Fruit fly (Drosophila melanogaster) whole organism, embryonic: Measurements from ENCODE around the gene feo.

Experiments used
- Aef1 ChIP-seq: fragments of 200-800 bp; sonication (Bioruptor generic); IDR thresholded peaks from 3 replicates; pipeline ENCODE4 v1.3.6; 2022; ENCODE audit warnings: missing biosample characterization, missing genetic modification characterization
- Atf6 ChIP-seq: fragments of 200-800 bp; sonication (Bioruptor generic); IDR thresholded peaks from 2 replicates; pipeline ENCODE4 v1.3.6; 2022; ENCODE audit warnings: missing biosample characterization, missing genetic modification characterization
- BEAF-32 ChIP-seq: fragments of 200-800 bp; sonication (Bioruptor generic); optimal IDR thresholded peaks from 3 replicates; lab custom pipeline; 2017; ENCODE audit warnings: missing biosample characterization, missing genetic modification characterization, mild to moderate bottlenecking, moderate library complexity, missing genetic modification reagents
- Bdp1 ChIP-seq: fragments of 200-800 bp; sonication (Bioruptor generic); optimal IDR thresholded peaks from 3 replicates; lab custom pipeline; 2016; ENCODE audit warnings: missing biosample characterization, missing genetic modification characterization
- Bgb ChIP-seq: fragments of 200-800 bp; sonication (Bioruptor generic); IDR thresholded peaks from 2 replicates; pipeline ENCODE4 v1.3.6; 2022; ENCODE audit warnings: missing biosample characterization, missing genetic modification characterization; ENCODE audit not compliant: partially characterized antibody
- CG10267 ChIP-seq: fragments of 200-800 bp; sonication (Bioruptor generic); optimal IDR thresholded peaks from 2 replicates; lab custom pipeline; 2018; ENCODE audit warnings: missing biosample characterization, mild to moderate bottlenecking, missing genetic modification characterization, moderate library complexity
- CG11085 ChIP-seq: fragments of 200-800 bp; sonication (Bioruptor generic); IDR thresholded peaks from 2 replicates; pipeline ENCODE4 v1.3.6; 2022; ENCODE audit warnings: missing biosample characterization, missing genetic modification characterization
- CG11398 ChIP-seq: fragments of 200-800 bp; sonication (Bioruptor generic); optimal IDR thresholded peaks from 2 replicates; lab custom pipeline; 2016; ENCODE audit warnings: missing biosample characterization, missing genetic modification characterization
- CG12769 ChIP-seq: fragments of 200-800 bp; sonication (Bioruptor generic); optimal IDR thresholded peaks from 2 replicates; lab custom pipeline; 2019; ENCODE audit warnings: missing biosample characterization, mild to moderate bottlenecking, missing genetic modification characterization, moderate library complexity
- CG14441 ChIP-seq: fragments of 200-800 bp; sonication (Bioruptor generic); IDR thresholded peaks from 2 replicates; pipeline ENCODE4 v1.3.6; 2022; ENCODE audit warnings: missing biosample characterization, missing genetic modification characterization
- CG15073 ChIP-seq: fragments of 200-800 bp; sonication (Bioruptor generic); optimal IDR thresholded peaks from 2 replicates; lab custom pipeline; 2016; ENCODE audit warnings: missing biosample characterization, missing genetic modification characterization
- CG18619 ChIP-seq: fragments of 200-800 bp; sonication (Bioruptor generic); optimal IDR thresholded peaks from 3 replicates; lab custom pipeline; 2017; ENCODE audit warnings: missing biosample characterization, mild to moderate bottlenecking, missing genetic modification characterization
- CG2116 ChIP-seq: fragments of 200-800 bp; sonication (Bioruptor generic); optimal IDR thresholded peaks from 3 replicates; lab custom pipeline; 2018; ENCODE audit warnings: missing biosample characterization, mild to moderate bottlenecking, missing genetic modification characterization
- CG2202 ChIP-seq: fragments of 200-800 bp; sonication (Bioruptor generic); optimal IDR thresholded peaks from 2 replicates; lab custom pipeline; 2018; ENCODE audit warnings: missing biosample characterization, mild to moderate bottlenecking, missing genetic modification characterization
- CG2875 ChIP-seq: fragments of 200-800 bp; sonication (Bioruptor generic); optimal IDR thresholded peaks from 2 replicates; lab custom pipeline; 2017; ENCODE audit warnings: missing biosample characterization, mild to moderate bottlenecking, missing genetic modification characterization, missing genetic modification reagents
- CG3838 ChIP-seq: fragments of 200-800 bp; sonication (Bioruptor generic); optimal IDR thresholded peaks from 3 replicates; lab custom pipeline; 2016; ENCODE audit warnings: missing biosample characterization, missing genetic modification characterization
- CG3847 ChIP-seq: fragments of 200-800 bp; sonication (Bioruptor generic); IDR thresholded peaks from 2 replicates; pipeline ENCODE4 v1.3.6; 2022; ENCODE audit warnings: missing biosample characterization, missing genetic modification characterization
- CG6175 ChIP-seq: fragments of 200-800 bp; sonication (Bioruptor generic); IDR thresholded peaks from 3 replicates; pipeline ENCODE4 v1.3.6; 2022; ENCODE audit warnings: missing biosample characterization, missing genetic modification characterization
- CG9437 ChIP-seq: fragments of 200-800 bp; sonication (Bioruptor generic); optimal IDR thresholded peaks from 2 replicates; lab custom pipeline; 2018; ENCODE audit warnings: missing biosample characterization, mild to moderate bottlenecking, missing genetic modification characterization
- Dad ChIP-seq: fragments of 200-800 bp; sonication (Bioruptor generic); optimal IDR thresholded peaks from 3 replicates; lab custom pipeline; 2016; ENCODE audit warnings: missing biosample characterization, missing genetic modification characterization
- Dbx ChIP-seq: fragments of 200-800 bp; sonication (Bioruptor generic); IDR thresholded peaks from 3 replicates; pipeline ENCODE4 v1.3.6; 2022; ENCODE audit warnings: missing biosample characterization, missing genetic modification characterization
- Dref ChIP-seq: fragments of 200-800 bp; sonication (Bioruptor generic); IDR thresholded peaks from 2 replicates; pipeline ENCODE4 v1.3.6; 2022; ENCODE audit warnings: missing biosample characterization, missing genetic modification characterization
- Gsc ChIP-seq: fragments of 200-800 bp; sonication (Bioruptor generic); IDR thresholded peaks from 2 replicates; pipeline ENCODE4 v1.3.6; 2022; ENCODE audit warnings: missing biosample characterization, missing genetic modification characterization
- HLH4C ChIP-seq: fragments of 200-800 bp; sonication (Bioruptor generic); IDR thresholded peaks from 3 replicates; pipeline ENCODE4 v1.3.6; 2022; ENCODE audit warnings: missing biosample characterization, missing genetic modification characterization; ENCODE audit not compliant: partially characterized antibody
- Mad ChIP-seq: fragments of 200-800 bp; sonication (Bioruptor generic); optimal IDR thresholded peaks from 2 replicates; lab custom pipeline; 2016; ENCODE audit warnings: missing biosample characterization, missing genetic modification characterization
- Mrtf ChIP-seq: fragments of 200-800 bp; sonication (Bioruptor generic); IDR thresholded peaks from 3 replicates; pipeline ENCODE4 v1.3.6; 2022; ENCODE audit warnings: missing biosample characterization, missing genetic modification characterization
- NC2β ChIP-seq: fragments of 200-800 bp; sonication (Bioruptor generic); optimal IDR thresholded peaks from 2 replicates; lab custom pipeline; 2016; ENCODE audit warnings: missing biosample characterization, missing genetic modification characterization
- NfI ChIP-seq: fragments of 200-800 bp; sonication (Bioruptor generic); optimal IDR thresholded peaks from 3 replicates; lab custom pipeline; 2018; ENCODE audit warnings: missing biosample characterization, mild to moderate bottlenecking, missing genetic modification characterization, moderate library complexity
- Ptx1 ChIP-seq: fragments of 200-800 bp; sonication (Bioruptor generic); IDR thresholded peaks from 2 replicates; pipeline ENCODE4 v1.3.6; 2022; ENCODE audit warnings: missing biosample characterization, missing genetic modification characterization
- Scr ChIP-seq: fragments of 200-800 bp; sonication (Bioruptor generic); IDR thresholded peaks from 2 replicates; pipeline ENCODE4 v1.3.6; 2022; ENCODE audit warnings: missing biosample characterization, missing genetic modification characterization; ENCODE audit not compliant: partially characterized antibody
- Side ChIP-seq: fragments of 200-800 bp; sonication (Bioruptor generic); optimal IDR thresholded peaks from 2 replicates; lab custom pipeline; 2016; ENCODE audit warnings: missing biosample characterization, missing genetic modification characterization
- YL-1 ChIP-seq: fragments of 200-800 bp; sonication (Bioruptor generic); optimal IDR thresholded peaks from 3 replicates; lab custom pipeline; 2017; ENCODE audit warnings: missing biosample characterization, mild to moderate bottlenecking, missing genetic modification characterization
- bigmax ChIP-seq: fragments of 200-800 bp; sonication (Bioruptor generic); optimal IDR thresholded peaks from 2 replicates; lab custom pipeline; 2018; ENCODE audit warnings: missing biosample characterization, mild to moderate bottlenecking, missing genetic modification characterization
- bsh ChIP-seq, 2 experiments: fragments of 200-800 bp; sonication (Bioruptor generic); optimal IDR thresholded peaks; 2 replicates each; lab custom pipeline; 2017 to 2018; ENCODE audit warnings: mild to moderate bottlenecking in 2 of 2, missing biosample characterization in 2 of 2, missing genetic modification characterization in 2 of 2, moderate library complexity in 1 of 2
- chinmo ChIP-seq: fragments of 200-800 bp; sonication (Bioruptor generic); IDR thresholded peaks from 4 replicates; pipeline ENCODE4 v1.3.6; 2022; ENCODE audit warnings: missing biosample characterization, missing genetic modification characterization; ENCODE audit not compliant: partially characterized antibody
- crp ChIP-seq, 2 experiments: fragments of 200-800 bp; sonication (Bioruptor generic); optimal IDR thresholded peaks; 2 replicates in 1 of 2; 3 replicates in 1 of 2; lab custom pipeline; 2017; ENCODE audit warnings: missing biosample characterization in 2 of 2, missing genetic modification characterization in 2 of 2, mild to moderate bottlenecking in 1 of 2, moderate library complexity in 1 of 2
- ems ChIP-seq: fragments of 200-800 bp; sonication (Bioruptor generic); optimal IDR thresholded peaks from 3 replicates; lab custom pipeline; 2016; ENCODE audit warnings: missing biosample characterization, missing genetic modification characterization
- fd64A ChIP-seq: fragments of 200-800 bp; sonication (Bioruptor generic); optimal IDR thresholded peaks from 3 replicates; lab custom pipeline; 2018; ENCODE audit warnings: missing biosample characterization, mild to moderate bottlenecking, missing genetic modification characterization
- ftz-f1 ChIP-seq: fragments of 200-800 bp; sonication (Bioruptor generic); optimal IDR thresholded peaks from 2 replicates; lab custom pipeline; 2016; ENCODE audit warnings: missing biosample characterization, missing genetic modification characterization
- gfzf ChIP-seq: fragments of 200-800 bp; sonication (Bioruptor generic); optimal IDR thresholded peaks from 2 replicates; lab custom pipeline; 2016; ENCODE audit warnings: missing biosample characterization, mild to moderate bottlenecking, missing genetic modification characterization, moderate library complexity
- maf-S ChIP-seq: fragments of 200-800 bp; sonication (Bioruptor generic); optimal IDR thresholded peaks from 2 replicates; lab custom pipeline; 2016; ENCODE audit warnings: missing biosample characterization, missing genetic modification characterization
- mld ChIP-seq: fragments of 200-800 bp; sonication (Bioruptor generic); IDR thresholded peaks from 3 replicates; pipeline ENCODE4 v1.3.6; 2022; ENCODE audit warnings: missing biosample characterization, missing genetic modification characterization; ENCODE audit not compliant: partially characterized antibody
- p53 ChIP-seq: fragments of 200-800 bp; sonication (Bioruptor generic); optimal IDR thresholded peaks from 2 replicates; lab custom pipeline; 2016; ENCODE audit warnings: missing biosample characterization, missing genetic modification characterization
- prd ChIP-seq, 3 experiments: fragments of >200 bp in 2 of 3; fragments of 200-800 bp in 1 of 3; sonication (Bioruptor generic) in 1 of 3; optimal IDR thresholded peaks in 2 of 3; IDR thresholded peaks in 1 of 3; 2 replicates in 2 of 3; 3 replicates in 1 of 3; pipeline versions ENCODE4 v1.3.6 to Lab custom; 2017 to 2022; ENCODE audit warnings: missing biosample characterization in 1 of 3, missing genetic modification characterization in 1 of 3
- sim ChIP-seq: fragments of 200-800 bp; sonication (Bioruptor generic); IDR thresholded peaks from 2 replicates; pipeline ENCODE4 v1.3.6; 2022; ENCODE audit warnings: missing biosample characterization, missing genetic modification characterization
- sna ChIP-seq: fragments of 200-800 bp; sonication (Bioruptor generic); IDR thresholded peaks from 2 replicates; pipeline ENCODE4 v1.3.6; 2022; ENCODE audit warnings: missing biosample characterization, missing genetic modification characterization; ENCODE audit not compliant: partially characterized antibody
- trem ChIP-seq: fragments of 200-800 bp; optimal IDR thresholded peaks from 3 replicates; lab custom pipeline; 2019; ENCODE audit warnings: missing biosample characterization, mild to moderate bottlenecking, missing genetic modification characterization, moderate library complexity
- zf30C ChIP-seq: fragments of 200-800 bp; sonication (Bioruptor generic); optimal IDR thresholded peaks from 3 replicates; lab custom pipeline; 2018; ENCODE audit warnings: missing biosample characterization, mild to moderate bottlenecking, missing genetic modification characterization

feo gene

dm6 chrX:10877087-10877935 lies 22.6 kb upstream of the feo start, which contains the start of gene CG1637 (continued):
- peak; percentile 75 for TF ChIP-seq BEAF-32
- peak in 1 of 2 experiments; percentile 24 for TF ChIP-seq bsh (GFP tag; optimal IDR thresholded peaks at IDR 0.05; lab: Kevin White, UChicago)
- no peak for TF ChIP-seq bigmax (GFP tag; lab: Kevin White, UChicago)
- TF ChIP-seq CG10267 (tag; lab: Kevin White, UChicago), result no peak
- TF ChIP-seq Dbx, result no peak
- no peak for TF ChIP-seq CG18619 (GFP tag; lab: Kevin White, UChicago)
- TF ChIP-seq Aef1 (GFP tag; lab: Robert Waterston, UW), result peak; percentile 46
- no peak for TF ChIP-seq fd64A (GFP tag; lab: Kevin White, UChicago)
- TF ChIP-seq p53 (GFP tag; lab: Kevin White, UChicago), result no peak
- peak; percentile 82 for TF ChIP-seq gfzf (GFP tag; lab: Kevin White, UChicago)
- TF ChIP-seq Ptx1 (GFP tag; lab: Robert Waterston, UW), result no peak
- no peak for TF ChIP-seq sim (GFP tag; lab: Robert Waterston, UW)
- no peak for TF ChIP-seq Gsc (GFP tag; lab: Robert Waterston, UW)
- peak; percentile 62 for TF ChIP-seq zf30C (GFP tag; lab: Kevin White, UChicago)
- TF ChIP-seq HLH4C (GFP tag; lab: Robert Waterston, UW), result peak; percentile 64
- TF ChIP-seq sna (GFP tag; lab: Robert Waterston, UW), result peak; percentile 52; the same call in 1 of the 2 replicates
- no peak for TF ChIP-seq NC2β
- peak; percentile 64 for TF ChIP-seq CG2116 (GFP tag; lab: Kevin White, UChicago)
- TF ChIP-seq YL-1 (GFP tag; lab: Kevin White, UChicago), result peak; percentile 4
- TF ChIP-seq trem (tag; lab: Kevin White, UChicago), result peak; percentile 35
- TF ChIP-seq Bdp1 (GFP tag; lab: Kevin White, UChicago), result no peak
- TF ChIP-seq Atf6, result 0 out of 2 replicates have a peak, but pooled peaks have one; percentile 42
- no peak for TF ChIP-seq CG11398 (GFP tag; lab: Kevin White, UChicago)
- TF ChIP-seq mld, result 0 out of 3 replicates have a peak, but pooled peaks have one; percentile 52
- TF ChIP-seq CG3847, result 0 out of 2 replicates have a peak, but pooled peaks have one; percentile 14
- no peak for TF ChIP-seq prd (optimal IDR thresholded peaks at IDR 0.05; lab: Kevin White, UChicago)
- no peak for TF ChIP-seq prd (GFP tag; IDR thresholded peaks at IDR 0.05; lab: Robert Waterston, UW)
- no peak for TF ChIP-seq CG6175 (GFP tag; lab: Robert Waterston, UW)
- no peak for TF ChIP-seq ems (GFP tag; lab: Kevin White, UChicago)
- TF ChIP-seq CG2875 (GFP tag; lab: Kevin White, UChicago), result no peak
- peak; percentile 80 for TF ChIP-seq Dref (GFP tag; lab: Robert Waterston, UW)
- peak in 1 of 2 experiments; percentile 25 for TF ChIP-seq crp (GFP tag; optimal IDR thresholded peaks at IDR 0.05; lab: Kevin White, UChicago)
- TF ChIP-seq ftz-f1 (GFP tag; lab: Kevin White, UChicago), result peak; percentile 40
- no peak for TF ChIP-seq Mad (GFP tag; lab: Kevin White, UChicago)
- TF ChIP-seq CG9437 (GFP tag; lab: Kevin White, UChicago), result peak; percentile 96
- peak; percentile 76 for TF ChIP-seq Scr (GFP tag; lab: Robert Waterston, UW)
- TF ChIP-seq CG14441, result no peak
- no peak for TF ChIP-seq NfI (GFP tag; lab: Kevin White, UChicago)
- TF ChIP-seq CG12769 (tag; lab: Kevin White, UChicago), result no peak
- TF ChIP-seq Bgb (GFP tag; lab: Robert Waterston, UW), result peak; percentile 74
- TF ChIP-seq Dad (GFP tag; lab: Kevin White, UChicago), result no peak
- TF ChIP-seq Mrtf (GFP tag; lab: Robert Waterston, UW), result no peak
- no peak for TF ChIP-seq CG11085
- TF ChIP-seq CG3838 (GFP tag; lab: Kevin White, UChicago), result no peak
- no peak for TF ChIP-seq Side (GFP tag; lab: Kevin White, UChicago)
- peak; percentile 86; the same call in 3 of the 4 replicates for TF ChIP-seq chinmo (GFP tag; lab: Robert Waterston, UW)
- TF ChIP-seq CG2202 (tag; lab: Kevin White, UChicago), result peak; percentile 3
- no peak for TF ChIP-seq CG15073
- no peak for TF ChIP-seq maf-S (GFP tag; lab: Kevin White, UChicago)
